Fruit fly (Drosophila melanogaster): ENCODE data around the gene Cpr65Eb.

Cpr65Eb gene

DNA sequence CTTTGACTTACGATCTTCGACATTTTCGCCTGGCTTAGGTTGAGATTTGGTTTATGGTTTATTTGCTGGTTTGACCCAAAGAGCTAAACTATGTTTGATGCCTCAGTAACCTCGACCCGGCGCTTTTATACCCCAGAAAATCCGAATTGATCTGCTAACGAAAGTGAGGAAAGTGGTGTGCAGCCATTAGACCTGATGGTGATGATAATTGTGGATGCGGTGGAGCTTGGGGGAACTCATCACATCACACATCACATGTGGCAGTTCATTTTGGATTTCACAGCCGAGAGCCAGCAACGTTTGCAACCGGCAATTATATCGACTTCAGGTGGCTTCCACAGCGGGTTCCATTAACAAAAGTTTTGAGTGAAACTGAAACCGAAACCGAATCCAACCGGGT, at the start of gene Cpr65Eb:
Gene Cpr65Eb, minus strand, starts transcription at position 101 of the 400 bp plus-strand sequence.
- TF ChIP-seq pan (optimal IDR thresholded peaks at IDR 0.05), result no peak
- TF ChIP-seq Dll (optimal IDR thresholded peaks at IDR 0.05), result no peak
- TF ChIP-seq psq (optimal IDR thresholded peaks at IDR 0.05), result no peak
- no peak for TF ChIP-seq EcR (GFP tag; optimal IDR thresholded peaks at IDR 0.05)
- TF ChIP-seq usp (GFP tag; optimal IDR thresholded peaks at IDR 0.05), result no peak
- no peak for TF ChIP-seq CG8478 (optimal IDR thresholded peaks at IDR 0.05)

DNA sequence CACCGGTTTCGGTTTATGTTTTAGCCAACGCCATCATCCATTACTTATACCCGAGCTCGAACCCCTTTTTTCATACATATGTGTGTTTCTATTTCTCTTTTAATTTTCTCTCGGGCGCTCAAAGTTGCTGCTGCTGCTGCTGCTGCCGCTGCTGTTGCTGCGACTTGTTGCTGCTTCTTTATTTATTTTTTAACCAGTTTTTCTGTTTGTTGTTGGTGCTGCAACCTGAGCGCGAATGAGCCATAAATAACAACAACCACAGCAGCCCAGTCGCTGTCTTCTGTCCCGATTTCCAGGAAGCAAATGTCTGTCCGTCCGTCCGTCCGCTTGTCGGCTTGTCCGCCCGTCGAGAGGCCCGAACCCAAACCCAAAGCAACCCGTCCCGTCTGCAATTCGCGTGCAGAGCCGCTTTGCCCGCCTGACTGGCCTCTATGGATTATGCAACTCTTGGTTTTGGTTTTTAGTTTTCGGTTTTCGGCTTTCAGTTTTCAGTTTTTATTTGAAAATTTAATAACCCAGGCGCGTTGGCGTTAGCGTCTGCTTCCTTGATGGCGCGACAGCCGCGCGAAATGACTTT, 49.1 kb upstream of the Cpr65Eb start:
- no peak for TF ChIP-seq CG8478 (optimal IDR thresholded peaks at IDR 0.05)
- TF ChIP-seq psq (optimal IDR thresholded peaks at IDR 0.05), result no peak
- TF ChIP-seq EcR (GFP tag; optimal IDR thresholded peaks at IDR 0.05), result no peak
- no peak for TF ChIP-seq Dll (optimal IDR thresholded peaks at IDR 0.05)
- TF ChIP-seq pan (optimal IDR thresholded peaks at IDR 0.05), result no peak
- TF ChIP-seq usp (GFP tag; optimal IDR thresholded peaks at IDR 0.05), result no peak

DNA sequence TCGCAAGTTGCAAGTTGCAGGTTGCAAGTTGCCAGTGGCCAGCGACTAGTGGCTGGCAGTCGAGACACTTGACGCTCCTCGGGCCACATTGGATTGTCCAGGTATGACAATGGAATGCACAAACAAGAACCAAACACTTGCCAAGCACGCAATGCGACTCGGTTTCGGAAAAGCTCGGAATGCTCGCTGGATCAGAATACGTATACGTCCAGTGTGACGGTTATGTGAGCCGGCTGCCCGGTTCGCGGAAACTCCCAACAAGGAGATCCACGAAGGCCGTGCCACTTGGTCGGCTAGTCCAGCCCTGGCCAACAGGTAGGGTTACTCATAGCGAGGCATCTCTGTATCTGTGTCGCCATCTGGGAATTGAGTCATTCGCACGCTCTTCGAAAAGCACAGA, 48.1 kb upstream of the Cpr65Eb start:
- TF ChIP-seq CG8478 (optimal IDR thresholded peaks at IDR 0.05), result no peak
- no peak for TF ChIP-seq EcR (GFP tag; optimal IDR thresholded peaks at IDR 0.05)
- TF ChIP-seq pan (optimal IDR thresholded peaks at IDR 0.05), result no peak
- TF ChIP-seq Dll (optimal IDR thresholded peaks at IDR 0.05), result no peak

DNA sequence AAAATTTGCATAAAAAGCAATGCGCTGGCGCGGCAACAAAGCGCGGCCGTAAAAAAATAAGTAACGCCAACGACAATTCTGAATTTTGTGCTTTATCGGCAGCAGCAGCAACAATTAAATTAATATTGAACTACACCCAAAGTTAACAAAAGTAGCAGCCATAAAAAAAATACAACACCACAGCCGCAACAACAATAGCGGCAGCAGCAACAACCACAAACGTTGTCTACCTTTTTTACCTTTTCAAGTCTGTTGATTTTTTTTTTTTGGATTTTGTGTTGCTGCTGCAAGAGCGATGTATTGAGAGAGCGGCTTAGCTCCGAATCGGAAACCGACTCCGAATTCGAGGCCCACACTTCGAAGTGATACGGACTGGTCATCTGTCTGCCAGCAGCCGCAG, 46.2 kb upstream of the Cpr65Eb start:
- TF ChIP-seq psq (optimal IDR thresholded peaks at IDR 0.05) (no peak), pan (optimal IDR thresholded peaks at IDR 0.05) (no peak)

DNA sequence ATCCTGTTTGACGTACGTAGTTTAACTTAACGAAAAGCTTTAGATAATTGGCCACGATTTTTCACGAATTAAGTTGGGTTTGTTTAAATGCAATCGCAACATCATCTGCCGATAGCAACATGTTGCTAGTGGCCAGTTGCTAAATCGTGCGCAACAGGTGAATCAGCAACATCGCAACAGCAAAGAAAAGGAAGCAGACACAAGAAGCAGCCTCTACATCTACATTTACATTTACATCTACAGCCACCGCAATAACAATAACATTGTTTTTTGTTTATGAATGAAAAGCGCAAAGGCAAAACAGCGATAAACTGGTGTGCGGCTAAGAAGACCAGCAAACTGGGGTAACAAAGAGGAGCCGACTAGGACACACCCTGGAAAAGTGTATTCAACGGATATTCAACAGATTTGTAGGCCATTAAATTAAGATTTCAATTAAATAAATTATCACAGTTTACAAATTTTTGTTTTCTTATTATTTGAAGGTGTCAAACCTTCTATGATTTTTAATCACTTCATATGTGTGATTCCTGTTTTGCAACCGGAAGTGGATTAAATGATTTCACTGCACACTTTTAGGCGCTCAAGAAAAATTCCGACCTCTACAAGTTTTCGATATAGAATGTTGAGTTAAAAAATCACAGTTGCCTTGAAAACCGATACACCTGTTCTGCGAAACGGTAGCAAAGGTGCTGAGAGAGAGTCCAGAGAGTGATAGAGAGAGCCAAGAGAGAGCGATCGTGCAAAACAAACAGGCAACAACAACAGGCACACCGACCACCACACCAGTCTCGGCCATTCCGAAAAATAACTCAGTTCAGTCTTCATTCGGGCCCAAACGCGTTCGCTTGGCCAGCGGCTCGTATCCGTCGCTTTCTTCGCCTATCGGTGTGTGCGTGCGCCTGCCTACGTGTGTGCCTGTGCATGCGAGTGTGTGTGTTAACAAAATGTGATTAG, 45.4 kb upstream of the Cpr65Eb start, which contains the start of gene melt:
Gene melt, plus strand, starts transcription at position 818 of the 957 bp plus-strand sequence.
- no peak for TF ChIP-seq EcR (GFP tag; optimal IDR thresholded peaks at IDR 0.05)
- no peak for TF ChIP-seq usp (GFP tag; optimal IDR thresholded peaks at IDR 0.05)
- no peak for TF ChIP-seq psq (optimal IDR thresholded peaks at IDR 0.05)
- TF ChIP-seq pan (optimal IDR thresholded peaks at IDR 0.05), result peak; percentile 97
- no peak for TF ChIP-seq CG8478 (optimal IDR thresholded peaks at IDR 0.05)
- peak; percentile 87 for TF ChIP-seq Dll (optimal IDR thresholded peaks at IDR 0.05)

DNA sequence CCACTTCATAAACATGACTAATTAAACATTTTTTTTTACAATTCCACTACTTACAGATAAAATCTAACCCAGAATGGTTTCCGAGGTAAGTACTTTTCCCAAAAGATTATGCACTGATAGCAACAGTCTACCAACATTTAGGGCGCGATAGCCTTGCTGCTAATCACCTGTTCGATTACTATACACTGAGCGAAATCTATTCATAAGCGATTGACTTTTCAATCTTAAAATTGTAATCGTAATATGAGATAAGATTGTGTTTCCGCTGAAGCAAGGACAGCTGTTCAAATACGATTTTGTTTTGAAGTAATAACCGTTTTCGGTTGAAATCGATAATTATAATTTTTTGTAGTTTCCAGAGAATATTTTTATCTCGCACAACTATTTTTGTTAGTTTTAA, 44.0 kb upstream of the Cpr65Eb start:
- TF ChIP-seq usp (GFP tag; optimal IDR thresholded peaks at IDR 0.05) (no peak), CG8478 (optimal IDR thresholded peaks at IDR 0.05) (no peak), Dll (optimal IDR thresholded peaks at IDR 0.05) (no peak)

DNA sequence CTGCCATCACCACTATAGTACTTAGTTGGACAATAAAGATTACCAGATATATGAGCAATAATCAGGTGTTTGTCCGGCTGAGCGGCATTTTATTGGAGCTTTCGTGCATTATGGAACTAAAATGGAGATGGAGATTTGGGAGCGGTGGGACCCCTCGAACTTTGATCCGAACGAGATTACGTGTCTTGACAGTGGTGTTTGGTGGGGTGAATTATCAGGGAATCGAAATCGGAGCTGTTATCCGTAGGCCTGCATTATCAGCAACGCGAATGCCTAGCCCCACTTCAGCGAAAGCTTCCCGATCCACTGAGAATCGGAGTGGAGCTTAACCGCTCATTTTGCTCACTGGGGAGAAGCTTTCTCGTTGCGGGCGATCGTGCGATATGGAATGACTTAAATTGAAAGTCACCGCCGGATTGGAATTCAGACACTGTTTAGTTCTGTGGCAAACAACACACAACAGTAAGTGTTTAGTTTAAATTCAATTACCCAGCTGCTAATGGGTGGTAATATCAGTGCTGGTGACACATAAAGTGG, 42.9 kb upstream of the Cpr65Eb start, which contains the start of gene Acbp2:
Gene Acbp2, plus strand, starts transcription at position 417 of the 537 bp plus-strand sequence.
- TF ChIP-seq CG8478 (optimal IDR thresholded peaks at IDR 0.05), result no peak
- TF ChIP-seq psq (optimal IDR thresholded peaks at IDR 0.05), result no peak
- no peak for TF ChIP-seq EcR (GFP tag; optimal IDR thresholded peaks at IDR 0.05)
- no peak for TF ChIP-seq Dll (optimal IDR thresholded peaks at IDR 0.05)
- no peak for TF ChIP-seq usp (GFP tag; optimal IDR thresholded peaks at IDR 0.05)
- no peak for TF ChIP-seq pan (optimal IDR thresholded peaks at IDR 0.05)

DNA sequence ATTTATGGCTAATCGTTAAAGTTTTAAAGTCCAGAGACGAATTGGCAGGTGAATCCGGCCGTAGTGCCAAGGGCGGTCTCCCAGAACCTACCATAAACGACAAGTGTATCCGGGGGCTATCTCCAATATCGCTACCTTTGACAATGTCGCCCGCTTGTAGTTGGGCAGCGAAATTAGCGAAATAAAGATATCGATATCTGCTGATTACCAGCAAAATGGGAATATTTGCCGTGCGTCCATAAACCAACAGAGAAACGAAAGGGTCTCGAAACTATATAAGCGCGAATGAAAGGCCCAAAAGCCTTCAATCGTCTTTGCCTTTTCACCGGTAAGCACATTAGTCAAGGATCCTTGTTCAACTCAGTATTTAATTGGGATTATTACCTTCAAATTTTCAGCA, 42.0 kb upstream of the Cpr65Eb start, which contains the start of gene Acbp3:
Gene Acbp3, plus strand, starts transcription at position 301 of the 400 bp plus-strand sequence.
- TF ChIP-seq usp (GFP tag; optimal IDR thresholded peaks at IDR 0.05) (no peak), pan (optimal IDR thresholded peaks at IDR 0.05) (no peak), EcR (GFP tag; optimal IDR thresholded peaks at IDR 0.05) (no peak), psq (optimal IDR thresholded peaks at IDR 0.05) (no peak), Dll (optimal IDR thresholded peaks at IDR 0.05) (no peak), CG8478 (optimal IDR thresholded peaks at IDR 0.05) (no peak)

DNA sequence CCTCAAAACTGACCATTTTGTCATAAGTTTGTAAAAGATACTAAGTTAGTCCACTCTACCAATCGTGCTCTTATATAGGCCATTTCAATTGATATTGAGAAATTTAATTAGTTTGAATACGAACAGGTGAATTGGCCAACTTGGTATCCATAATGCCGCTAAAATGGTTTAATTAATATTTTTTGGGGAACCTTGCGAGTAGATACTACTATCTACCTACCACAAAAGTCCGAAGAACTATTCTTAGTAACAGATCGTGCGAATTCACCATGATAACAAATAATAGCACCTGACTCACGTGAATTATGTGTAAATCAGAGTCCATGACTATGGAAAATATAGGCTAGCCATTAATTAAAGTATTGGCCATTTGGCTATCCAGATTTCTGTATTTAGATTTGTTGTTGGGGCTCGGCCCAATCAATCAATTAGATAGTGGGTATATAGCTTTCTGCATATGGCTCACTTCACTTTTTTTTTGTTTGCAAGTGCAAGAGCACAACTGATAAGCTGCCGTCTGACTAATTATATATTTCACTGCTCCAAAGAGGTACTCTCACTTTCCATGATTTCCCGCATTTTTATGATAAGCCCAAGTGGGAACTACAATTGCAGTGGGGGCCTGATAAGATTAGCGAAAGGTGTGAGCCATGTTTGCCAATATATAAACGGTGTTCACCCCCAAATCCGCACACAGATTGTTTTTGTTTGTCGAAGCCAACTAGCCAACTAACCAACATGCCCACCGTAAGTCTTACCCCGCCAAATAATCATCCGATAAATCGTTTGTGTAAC, 39.8 kb upstream of the Cpr65Eb start, which contains the start of the genes Acbp4 and Acbp6:
Gene Acbp4, minus strand, starts transcription at position 51 of the 795 bp plus-strand sequence.
Gene Acbp6, plus strand, starts transcription at position 690 of the 795 bp plus-strand sequence.
- TF ChIP-seq CG8478 (optimal IDR thresholded peaks at IDR 0.05), result no peak
- no peak for TF ChIP-seq psq (optimal IDR thresholded peaks at IDR 0.05)
- TF ChIP-seq pan (optimal IDR thresholded peaks at IDR 0.05), result no peak
- no peak for TF ChIP-seq Dll (optimal IDR thresholded peaks at IDR 0.05)
- TF ChIP-seq usp (GFP tag; optimal IDR thresholded peaks at IDR 0.05), result no peak
- no peak for TF ChIP-seq EcR (GFP tag; optimal IDR thresholded peaks at IDR 0.05)

DNA sequence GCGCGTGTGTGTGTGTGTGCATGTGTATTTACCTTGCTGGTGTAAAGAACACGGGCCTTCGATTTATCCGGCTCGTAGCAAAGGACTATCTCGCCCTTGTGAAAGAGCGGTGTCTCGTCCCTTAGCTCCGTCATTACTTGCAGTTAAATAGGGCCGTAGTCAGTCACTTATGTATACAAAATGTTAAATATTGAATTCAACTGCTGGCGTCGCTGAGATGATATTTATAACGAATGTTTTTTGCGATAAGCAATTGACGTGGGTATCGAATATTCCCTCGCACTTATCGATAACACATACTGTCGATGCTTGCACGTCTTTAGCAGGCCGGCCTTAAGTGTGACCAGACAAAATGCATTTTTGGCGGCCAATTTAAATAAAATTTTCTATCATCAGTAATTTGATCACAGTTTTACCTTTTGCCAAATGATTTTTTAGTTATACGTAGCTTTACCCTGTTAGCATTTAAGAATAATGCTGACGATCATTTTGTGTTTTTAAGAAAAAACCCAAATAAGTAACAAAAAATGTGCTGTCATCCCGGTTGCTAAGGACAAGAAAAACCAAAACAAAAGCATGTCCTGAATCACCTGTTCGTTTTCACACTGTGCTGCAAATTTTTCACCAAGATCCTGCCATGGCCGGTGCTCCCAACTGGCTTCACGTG, 36.8 kb upstream of the Cpr65Eb start, which contains the start of the genes msl-3 and BBS1:
Gene msl-3, minus strand, starts transcription at position 245 of the 667 bp plus-strand sequence.
Gene BBS1, plus strand, starts transcription at position 617 of the 667 bp plus-strand sequence.
- TF ChIP-seq psq (optimal IDR thresholded peaks at IDR 0.05) (no peak), Dll (optimal IDR thresholded peaks at IDR 0.05) (no peak), pan (optimal IDR thresholded peaks at IDR 0.05) (no peak), EcR (GFP tag; optimal IDR thresholded peaks at IDR 0.05) (no peak), CG8478 (optimal IDR thresholded peaks at IDR 0.05) (no peak)

DNA sequence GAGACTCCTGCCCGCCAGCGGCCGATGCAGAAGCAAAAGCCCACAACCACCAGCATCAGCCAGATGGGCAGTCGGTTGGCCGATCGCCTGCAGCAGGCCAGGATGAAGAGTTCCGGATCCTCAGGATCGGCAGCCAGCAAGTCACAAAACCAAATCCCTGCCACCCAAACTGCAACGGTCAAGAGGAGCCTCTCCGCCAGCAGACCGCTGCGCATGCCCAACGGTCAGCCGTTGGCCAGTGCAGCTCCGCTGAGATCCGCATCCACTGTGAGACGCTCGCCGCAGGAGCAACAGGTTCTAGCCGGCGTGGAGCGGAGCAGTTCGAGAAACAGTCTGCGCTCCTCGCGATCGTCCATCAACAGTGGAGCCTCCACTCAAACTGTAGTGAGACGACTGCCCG, 33.5 kb upstream of the Cpr65Eb start:
- TF ChIP-seq pan (optimal IDR thresholded peaks at IDR 0.05), result no peak
- TF ChIP-seq EcR (GFP tag; optimal IDR thresholded peaks at IDR 0.05), result no peak
- TF ChIP-seq CG8478 (optimal IDR thresholded peaks at IDR 0.05), result no peak
- TF ChIP-seq psq (optimal IDR thresholded peaks at IDR 0.05), result no peak
- no peak for TF ChIP-seq usp (GFP tag; optimal IDR thresholded peaks at IDR 0.05)
